Fruit fly (Drosophila melanogaster) whole organism, embryonic: Measurements from ENCODE around the gene Piezo.

Source experiments
- Atf6 ChIP-seq: fragments of 200-800 bp; sonication (Bioruptor generic); IDR thresholded peaks from 2 replicates; pipeline ENCODE4 v1.3.6; 2022; ENCODE audit warnings: missing biosample characterization, missing genetic modification characterization
- CG11247 ChIP-seq: fragments of 200-800 bp; sonication (Bioruptor generic); IDR thresholded peaks from 2 replicates; pipeline ENCODE4 v1.3.6; 2022; ENCODE audit warnings: missing biosample characterization, missing genetic modification characterization
- CG12104 ChIP-seq: fragments of 200-800 bp; sonication (Bioruptor generic); optimal IDR thresholded peaks from 3 replicates; lab custom pipeline; 2016; ENCODE audit warnings: missing biosample characterization, missing genetic modification characterization
- CG12155 ChIP-seq: fragments of 200-800 bp; sonication (Bioruptor generic); optimal IDR thresholded peaks from 3 replicates; lab custom pipeline; 2016; ENCODE audit warnings: missing biosample characterization, missing genetic modification characterization
- CG14050 ChIP-seq: fragments of 200-800 bp; sonication (Bioruptor generic); IDR thresholded peaks from 3 replicates; pipeline ENCODE4 v1.3.6; 2022; ENCODE audit warnings: missing biosample characterization, missing genetic modification characterization
- CG31441 ChIP-seq: fragments of 200-800 bp; sonication (Bioruptor generic); IDR thresholded peaks from 2 replicates; pipeline ENCODE4 v1.3.6; 2022; ENCODE audit warnings: missing biosample characterization, missing genetic modification characterization
- CG34376 ChIP-seq: fragments of 200-800 bp; sonication (Bioruptor generic); optimal IDR thresholded peaks from 2 replicates; lab custom pipeline; 2018; ENCODE audit warnings: missing biosample characterization, mild to moderate bottlenecking, missing genetic modification characterization
- CG42726 ChIP-seq: fragments of 200-800 bp; sonication (Bioruptor generic); IDR thresholded peaks from 2 replicates; pipeline ENCODE4 v1.3.6; 2022; ENCODE audit warnings: missing biosample characterization, missing genetic modification characterization; ENCODE audit not compliant: partially characterized antibody
- CG6175 ChIP-seq: fragments of 200-800 bp; sonication (Bioruptor generic); IDR thresholded peaks from 3 replicates; pipeline ENCODE4 v1.3.6; 2022; ENCODE audit warnings: missing biosample characterization, missing genetic modification characterization
- CG6683 ChIP-seq: fragments of 200-800 bp; sonication (Bioruptor generic); optimal IDR thresholded peaks from 2 replicates; lab custom pipeline; 2017; ENCODE audit warnings: missing biosample characterization, mild to moderate bottlenecking, missing genetic modification characterization, missing genetic modification reagents
- CG6689 ChIP-seq: fragments of 200-800 bp; sonication (Bioruptor generic); IDR thresholded peaks from 2 replicates; pipeline ENCODE4 v1.3.6; 2022; ENCODE audit warnings: missing biosample characterization, missing genetic modification characterization
- CG6791 ChIP-seq: fragments of 200-800 bp; sonication (Bioruptor generic); IDR thresholded peaks from 3 replicates; pipeline ENCODE4 v1.3.6; 2022; ENCODE audit warnings: missing biosample characterization, missing genetic modification characterization; ENCODE audit not compliant: partially characterized antibody
- CG8478 ChIP-seq: fragments of >200 bp; optimal IDR thresholded peaks from 2 replicates; lab custom pipeline; 2018
- CG9727 ChIP-seq: fragments of 200-800 bp; sonication (Bioruptor generic); optimal IDR thresholded peaks from 3 replicates; lab custom pipeline; 2017; ENCODE audit warnings: missing biosample characterization, mild to moderate bottlenecking, missing genetic modification characterization
- CG9817 ChIP-seq: fragments of 200-800 bp; sonication (Bioruptor generic); optimal IDR thresholded peaks from 2 replicates; lab custom pipeline; 2018; ENCODE audit warnings: missing biosample characterization, mild to moderate bottlenecking, missing genetic modification characterization, moderate library complexity
- Dad ChIP-seq: fragments of 200-800 bp; sonication (Bioruptor generic); optimal IDR thresholded peaks from 3 replicates; lab custom pipeline; 2016; ENCODE audit warnings: missing biosample characterization, missing genetic modification characterization
- Fer1 ChIP-seq: fragments of 200-800 bp; sonication (Bioruptor generic); optimal IDR thresholded peaks from 2 replicates; lab custom pipeline; 2017; ENCODE audit warnings: missing biosample characterization, mild to moderate bottlenecking, missing genetic modification characterization
- GATAe ChIP-seq: fragments of 200-800 bp; sonication (Bioruptor generic); conservative IDR thresholded peaks from 2 replicates; pipeline ENCODE4 v1.3.6; 2022; ENCODE audit warnings: missing biosample characterization, missing genetic modification characterization
- HmgZ ChIP-seq: fragments of 200-800 bp; sonication (Bioruptor generic); optimal IDR thresholded peaks from 2 replicates; lab custom pipeline; 2018; ENCODE audit warnings: missing biosample characterization, mild to moderate bottlenecking, missing genetic modification characterization
- Hr39 ChIP-seq: fragments of >200 bp; optimal IDR thresholded peaks from 2 replicates; lab custom pipeline; 2017
- Hr51 ChIP-seq, 2 experiments: fragments of 200-800 bp; sonication (Bioruptor generic); optimal IDR thresholded peaks; 2 replicates in 1 of 2; 3 replicates in 1 of 2; lab custom pipeline; 2016 to 2018; ENCODE audit warnings: missing biosample characterization in 2 of 2, missing genetic modification characterization in 2 of 2, mild to moderate bottlenecking in 1 of 2, moderate library complexity in 1 of 2
- Lpt ChIP-seq: fragments of >200 bp; optimal IDR thresholded peaks from 2 replicates; lab custom pipeline; 2018; ENCODE audit warnings: missing biosample characterization, missing genetic modification characterization
- Mad ChIP-seq: fragments of 200-800 bp; sonication (Bioruptor generic); optimal IDR thresholded peaks from 2 replicates; lab custom pipeline; 2016; ENCODE audit warnings: missing biosample characterization, missing genetic modification characterization
- Mes4 ChIP-seq: fragments of 200-800 bp; sonication (Bioruptor generic); optimal IDR thresholded peaks from 2 replicates; lab custom pipeline; 2016; ENCODE audit warnings: missing biosample characterization, missing genetic modification characterization
- Opbp ChIP-seq: fragments of 200-800 bp; sonication (Bioruptor generic); IDR thresholded peaks from 3 replicates; pipeline ENCODE4 v1.3.6; 2022; ENCODE audit warnings: missing biosample characterization, missing genetic modification characterization; ENCODE audit not compliant: partially characterized antibody
- Poxn ChIP-seq: fragments of 200-800 bp; sonication (Bioruptor generic); IDR thresholded peaks from 2 replicates; pipeline ENCODE4 v1.3.6; 2022; ENCODE audit warnings: missing biosample characterization, missing genetic modification characterization
- Side ChIP-seq: fragments of 200-800 bp; sonication (Bioruptor generic); optimal IDR thresholded peaks from 2 replicates; lab custom pipeline; 2016; ENCODE audit warnings: missing biosample characterization, missing genetic modification characterization
- Six4 ChIP-seq: fragments of 200-800 bp; sonication (Bioruptor generic); optimal IDR thresholded peaks from 2 replicates; lab custom pipeline; 2016; ENCODE audit warnings: missing biosample characterization, missing genetic modification characterization
- Sox102F ChIP-seq: fragments of 200-800 bp; sonication (Bioruptor generic); optimal IDR thresholded peaks from 2 replicates; lab custom pipeline; 2018; ENCODE audit warnings: missing biosample characterization, mild to moderate bottlenecking, missing genetic modification characterization, moderate library complexity
- Sry-β ChIP-seq: fragments of 200-800 bp; sonication (Bioruptor generic); optimal IDR thresholded peaks from 2 replicates; lab custom pipeline; 2018; ENCODE audit warnings: missing biosample characterization, mild to moderate bottlenecking, missing genetic modification characterization, moderate library complexity
- Trl ChIP-seq, 3 experiments: fragments of >200 bp in 2 of 3; fragments of 200-800 bp in 1 of 3; sonication (Bioruptor generic) in 1 of 3; optimal IDR thresholded peaks; 2 replicates in 1 of 3; 3 replicates in 2 of 3; lab custom pipeline; 2016 to 2017; ENCODE audit warnings: missing biosample characterization in 1 of 3, missing genetic modification characterization in 1 of 3
- YL-1 ChIP-seq: fragments of 200-800 bp; sonication (Bioruptor generic); optimal IDR thresholded peaks from 3 replicates; lab custom pipeline; 2017; ENCODE audit warnings: missing biosample characterization, mild to moderate bottlenecking, missing genetic modification characterization
- bbx ChIP-seq: fragments of 200-800 bp; sonication (Bioruptor generic); IDR thresholded peaks from 2 replicates; pipeline ENCODE4 v1.3.6; 2022; ENCODE audit warnings: missing biosample characterization, missing genetic modification characterization; ENCODE audit not compliant: partially characterized antibody
- cato ChIP-seq: fragments of 200-800 bp; sonication (Bioruptor generic); optimal IDR thresholded peaks from 2 replicates; lab custom pipeline; 2016; ENCODE audit warnings: missing biosample characterization, missing genetic modification characterization, borderline replicate concordance
- crp ChIP-seq, 2 experiments: fragments of 200-800 bp; sonication (Bioruptor generic); optimal IDR thresholded peaks; 2 replicates in 1 of 2; 3 replicates in 1 of 2; lab custom pipeline; 2017; ENCODE audit warnings: missing biosample characterization in 2 of 2, missing genetic modification characterization in 2 of 2, mild to moderate bottlenecking in 1 of 2, moderate library complexity in 1 of 2
- en ChIP-seq: fragments of 200-800 bp; sonication (Bioruptor generic); optimal IDR thresholded peaks from 2 replicates; lab custom pipeline; 2016; ENCODE audit warnings: missing biosample characterization, missing genetic modification characterization
- gsb-n ChIP-seq: fragments of 200-800 bp; sonication (Bioruptor generic); optimal IDR thresholded peaks from 3 replicates; lab custom pipeline; 2018; ENCODE audit warnings: missing biosample characterization, mild to moderate bottlenecking, missing genetic modification characterization
- kay ChIP-seq: fragments of 200-800 bp; sonication (Bioruptor generic); optimal IDR thresholded peaks from 2 replicates; lab custom pipeline; 2016; ENCODE audit warnings: missing biosample characterization, missing genetic modification characterization
- lab ChIP-seq: fragments of 200-800 bp; sonication (Bioruptor generic); optimal IDR thresholded peaks from 3 replicates; lab custom pipeline; 2017; ENCODE audit warnings: missing biosample characterization, missing genetic modification characterization, mild to moderate bottlenecking, moderate library complexity, missing genetic modification reagents
- peb ChIP-seq: fragments of 200-800 bp; sonication (Bioruptor generic); IDR thresholded peaks from 2 replicates; pipeline ENCODE4 v1.3.6; 2022; ENCODE audit warnings: missing biosample characterization, missing genetic modification characterization
- repo ChIP-seq: fragments of 200-800 bp; sonication (Bioruptor generic); optimal IDR thresholded peaks from 2 replicates; lab custom pipeline; 2016; ENCODE audit warnings: missing biosample characterization, missing genetic modification characterization
- tap ChIP-seq: fragments of 200-800 bp; optimal IDR thresholded peaks from 3 replicates; lab custom pipeline; 2019; ENCODE audit warnings: missing biosample characterization, mild to moderate bottlenecking, missing genetic modification characterization, moderate library complexity
- tio ChIP-seq: fragments of 200-800 bp; sonication (Bioruptor generic); optimal IDR thresholded peaks from 2 replicates; lab custom pipeline; 2017; ENCODE audit warnings: missing biosample characterization, missing genetic modification characterization, inconsistent platforms
- tna ChIP-seq: fragments of 200-800 bp; sonication (Bioruptor generic); IDR thresholded peaks from 2 replicates; pipeline ENCODE4 v1.3.6; 2022; ENCODE audit warnings: missing biosample characterization, missing genetic modification characterization; ENCODE audit not compliant: partially characterized antibody
- trem ChIP-seq: fragments of 200-800 bp; optimal IDR thresholded peaks from 3 replicates; lab custom pipeline; 2019; ENCODE audit warnings: missing biosample characterization, mild to moderate bottlenecking, missing genetic modification characterization, moderate library complexity
- vfl ChIP-seq: fragments of 200-800 bp; sonication (Bioruptor generic); optimal IDR thresholded peaks from 2 replicates; lab custom pipeline; 2016; ENCODE audit warnings: missing biosample characterization, missing genetic modification characterization
- wdn ChIP-seq: fragments of 200-800 bp; sonication (Bioruptor generic); IDR thresholded peaks from 2 replicates; pipeline ENCODE4 v1.3.6; 2022; ENCODE audit warnings: missing biosample characterization, missing genetic modification characterization

Piezo gene

dm6 chr2L:8123711-8124379 lies 39.0 kb upstream of the Piezo start, which contains the start of the genes mon2 and CG8673 (continued):
- no peak for TF ChIP-seq CG6689 (GFP tag; lab: Robert Waterston, UW)
- no peak for TF ChIP-seq cato (GFP tag; lab: Kevin White, UChicago)
- TF ChIP-seq en: no peak
- TF ChIP-seq tio (GFP tag; lab: Kevin White, UChicago): no peak
- peak; percentile 57 for TF ChIP-seq YL-1 (GFP tag; lab: Kevin White, UChicago)
- no peak for TF ChIP-seq Mad (GFP tag; lab: Kevin White, UChicago)

- TF ChIP-seq CG6683 (GFP tag; lab: Kevin White, UChicago) (no peak), CG11247 (GFP tag; lab: Robert Waterston, UW) (no peak), Trl (optimal IDR thresholded peaks at IDR 0.05; lab: Kevin White, UChicago) (no peak), Trl (GFP tag; optimal IDR thresholded peaks at IDR 0.05; lab: Kevin White, UChicago) (no peak), Hr39 (lab: Kevin White, UChicago) (no peak), Dad (GFP tag; lab: Kevin White, UChicago) (no peak), CG9727 (peak; percentile 2), Sox102F (GFP tag; lab: Kevin White, UChicago) (no peak), GATAe (GFP tag; lab: Robert Waterston, UW) (no peak), CG34376 (peak; percentile 46), Mes4 (GFP tag; lab: Kevin White, UChicago) (no peak), CG9817 (no peak), vfl (no peak), Six4 (GFP tag; lab: Kevin White, UChicago) (no peak), repo (GFP tag; lab: Kevin White, UChicago) (no peak), Sry-β (GFP tag; lab: Kevin White, UChicago) (no peak), bbx (GFP tag; lab: Robert Waterston, UW) (peak; percentile 88), Poxn (GFP tag; lab: Robert Waterston, UW) (no peak), wdn (GFP tag; lab: Robert Waterston, UW) (no peak), Side (GFP tag; lab: Kevin White, UChicago) (no peak), Atf6 (GFP tag; lab: Robert Waterston, UW) (no peak), Fer1 (GFP tag; lab: Kevin White, UChicago) (peak; percentile 5), CG12155 (no peak), tna (GFP tag; lab: Robert Waterston, UW) (peak; percentile 78), Lpt (GFP tag; lab: Kevin White, UChicago) (no peak), crp (GFP tag; optimal IDR thresholded peaks at IDR 0.05; lab: Kevin White, UChicago) (peak in 1 of 2 experiments; percentile 80), lab (GFP tag; lab: Kevin White, UChicago) (peak; percentile 22), CG42726 (GFP tag; lab: Robert Waterston, UW) (peak; percentile 5; the same call in 1 of the 2 replicates), HmgZ (tag; lab: Kevin White, UChicago) (peak; percentile 8), CG14050 (GFP tag; lab: Robert Waterston, UW) (no peak), tap (tag; lab: Kevin White, UChicago) (no peak), CG6689 (GFP tag; lab: Robert Waterston, UW) (no peak), CG12104 (GFP tag; lab: Kevin White, UChicago) (no peak), trem (tag; lab: Kevin White, UChicago) (peak; percentile 35), Opbp (GFP tag; lab: Robert Waterston, UW) (peak; percentile 83), CG6175 (GFP tag; lab: Robert Waterston, UW) (no peak), gsb-n (tag; lab: Kevin White, UChicago) (no peak), Hr51 (GFP tag; optimal IDR thresholded peaks at IDR 0.05; lab: Kevin White, UChicago) (no peak), CG8478 (no peak), peb (GFP tag; lab: Robert Waterston, UW) (no peak), kay (GFP tag; lab: Kevin White, UChicago) (no peak), CG31441 (GFP tag; lab: Robert Waterston, UW) (no peak), CG6791 (GFP tag; lab: Robert Waterston, UW) (peak; percentile 83)
Measured at dm6 chr2L:8126849-8127602, 35.8 kb upstream of the Piezo start, which contains the start of the genes CG12375 and CG8668. CG12375 (minus strand) TSS chr2L:8126890. CG8668 (plus strand) TSS chr2L:8127001.
